Worm (Caenorhabditis elegans) whole organism, midembryonic: ENCODE results near the gene W05H7.1.
A peak's percentile ranks its signal among the peaks of the same experiment; 100 is the strongest.

ENCODE experiments used
- T22C8.4 ChIP-seq: fragments of 200-800 bp; sonication (Bioruptor generic); IDR thresholded peaks from 2 replicates; pipeline ENCODE4 v1.3.6; 2022; ENCODE audit warnings: missing genetic modification characterization, missing compliant biosample characterization
- cog-1 ChIP-seq: sonication (generic microtip); optimal IDR thresholded peaks from 2 replicates; lab custom pipeline; 2016; ENCODE audit warnings: missing genetic modification characterization, missing compliant biosample characterization
- flt-1 ChIP-seq: fragments of 200-800 bp; sonication (Bioruptor generic); IDR thresholded peaks from 2 replicates; pipeline ENCODE4 v1.3.6; 2022; ENCODE audit warnings: missing genetic modification characterization, missing compliant biosample characterization
- klf-2 ChIP-seq: fragments of 200-800 bp; sonication (Bioruptor generic); conservative IDR thresholded peaks from 2 replicates; pipeline ENCODE4 v1.3.6; 2022; ENCODE audit warnings: missing genetic modification reagents, missing genetic modification characterization, missing compliant biosample characterization
- med-1 ChIP-seq: sonication (generic microtip); optimal IDR thresholded peaks from 2 replicates; lab custom pipeline; 2017; ENCODE audit warnings: missing genetic modification characterization, mild to moderate bottlenecking, missing compliant biosample characterization, antibody characterized with exemption, missing genetic modification reagents; ENCODE audit not compliant: insufficient read depth
- ref-1 ChIP-seq: fragments of 200-800 bp; sonication (Bioruptor generic); conservative IDR thresholded peaks from 2 replicates; pipeline ENCODE4 v1.3.6; 2022; ENCODE audit warnings: missing genetic modification reagents, missing genetic modification characterization, missing compliant biosample characterization
- tab-1 ChIP-seq: fragments of 200-800 bp; sonication (Bioruptor generic); IDR thresholded peaks from 2 replicates; pipeline ENCODE4 v1.3.6; 2022; ENCODE audit warnings: missing genetic modification characterization, missing compliant biosample characterization
- ztf-23 ChIP-seq: fragments of 200-800 bp; sonication (Bioruptor generic); IDR thresholded peaks from 2 replicates; pipeline ENCODE4 v1.3.6; 2022; ENCODE audit warnings: missing genetic modification reagents, missing genetic modification characterization, missing compliant biosample characterization
- ztf-29 ChIP-seq: fragments of 200-800 bp; sonication (Bioruptor generic); IDR thresholded peaks from 2 replicates; pipeline ENCODE4 v1.3.6; 2022; ENCODE audit warnings: missing genetic modification reagents, missing genetic modification characterization, missing compliant biosample characterization

W05H7.1 gene

DNA sequence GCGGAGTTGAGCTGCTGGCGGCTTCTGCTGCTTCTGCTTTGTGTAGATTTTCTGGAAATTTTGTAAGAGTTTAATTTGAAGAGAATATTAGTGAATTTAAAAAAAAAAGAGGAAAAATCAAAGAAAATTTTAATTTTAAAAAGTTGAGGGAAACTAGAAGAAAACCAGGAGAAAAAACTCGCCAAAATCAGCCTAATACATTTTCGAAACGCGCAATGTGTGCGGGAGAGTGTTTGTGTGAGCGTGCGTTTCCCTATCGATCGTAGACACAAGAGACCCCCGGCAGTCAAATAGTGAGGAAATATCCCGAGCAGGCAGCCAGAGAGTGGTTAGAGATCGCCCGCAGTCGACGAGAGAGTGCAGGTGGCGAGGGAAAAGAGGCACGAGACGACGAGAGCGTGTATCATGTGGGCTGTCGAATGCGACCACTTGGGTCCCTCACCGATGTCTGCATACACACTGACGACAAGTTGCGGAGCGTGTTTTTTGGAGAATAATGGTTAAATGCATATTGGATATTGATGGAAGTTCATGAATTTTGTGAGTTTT lies 3.9 kb upstream of the W05H7.1 start, which contains the start of gene zfp-3:
Gene zfp-3, minus strand, starts transcription at position 51 of the 549 bp plus-strand sequence.
- TF ChIP-seq tab-1 (GFP tag; lab: Robert Waterston, UW): no peak
- peak; percentile 85 for TF ChIP-seq T22C8.4 (GFP tag; lab: Robert Waterston, UW)
- peak; percentile 86 for TF ChIP-seq cog-1 (tag; lab: Kevin White, UChicago)

DNA sequence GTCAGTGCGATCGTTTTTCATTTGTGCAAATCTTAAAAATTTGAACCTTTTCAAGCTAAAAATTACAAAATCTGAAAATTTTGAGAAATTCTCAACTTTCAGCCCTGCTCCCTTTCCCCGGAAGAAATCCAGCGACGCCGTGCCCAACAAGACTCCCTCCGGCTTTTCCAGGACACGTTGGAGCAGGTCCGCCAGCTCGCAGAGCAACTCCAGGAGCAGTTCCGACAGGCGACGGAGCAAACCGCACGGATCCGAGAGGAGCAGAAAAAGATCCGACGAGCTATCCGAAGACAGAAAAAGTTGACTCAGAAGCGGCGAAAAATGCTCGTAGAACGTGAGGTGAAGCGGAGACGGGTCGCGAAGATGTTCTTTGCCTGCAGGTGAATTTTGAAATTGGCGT lies 672 bp downstream of the W05H7.1 start:
- no peak for TF ChIP-seq ref-1 (GFP tag; lab: Robert Waterston, UW)
- 0 out of 2 replicates have a peak, but pooled peaks have one; percentile 23 for TF ChIP-seq tab-1 (GFP tag; lab: Robert Waterston, UW)

DNA sequence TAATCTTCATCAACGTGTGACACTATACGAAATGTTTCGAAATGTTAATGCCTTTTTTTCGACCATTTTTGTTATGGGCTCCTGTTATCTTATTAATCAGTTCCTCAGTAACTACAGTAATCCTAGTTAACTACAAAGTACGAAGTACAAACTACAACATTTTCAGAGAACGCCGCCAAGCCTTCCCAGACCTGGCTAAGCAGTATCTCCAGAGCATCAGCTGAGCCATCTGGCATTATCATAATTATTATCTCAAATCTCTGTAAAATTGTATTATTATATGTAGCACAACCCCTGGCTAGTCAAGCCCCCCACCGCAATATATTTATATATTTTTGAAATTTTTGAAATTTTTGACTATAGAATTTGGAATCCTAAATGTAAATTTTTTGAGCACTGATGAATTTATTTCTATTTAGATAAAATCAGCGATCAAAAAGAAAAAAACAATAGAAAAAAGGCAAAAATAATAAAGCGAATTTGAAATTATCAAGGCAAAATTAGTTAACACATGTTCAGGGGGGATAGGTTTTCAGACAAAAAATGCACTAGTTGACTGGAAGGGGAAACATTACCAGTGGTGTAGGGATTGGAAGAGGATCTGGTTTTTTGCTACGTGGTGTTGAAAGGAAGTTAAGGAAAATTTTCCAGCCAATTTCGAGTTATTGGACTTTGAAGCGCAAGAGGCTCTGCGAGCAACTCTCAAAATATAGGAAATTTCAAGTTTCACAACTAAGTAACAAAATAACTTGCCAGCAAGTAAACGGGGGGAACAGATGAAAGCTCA lies 1.4 kb downstream of the W05H7.1 start:
- TF ChIP-seq flt-1 (no peak), med-1 (GFP tag; lab: Kevin White, UChicago) (no peak), T22C8.4 (GFP tag; lab: Robert Waterston, UW) (no peak), tab-1 (GFP tag; lab: Robert Waterston, UW) (no peak), ztf-29 (GFP tag; lab: Robert Waterston, UW) (no peak), ref-1 (GFP tag; lab: Robert Waterston, UW) (no peak), cog-1 (tag; lab: Kevin White, UChicago) (no peak)

DNA sequence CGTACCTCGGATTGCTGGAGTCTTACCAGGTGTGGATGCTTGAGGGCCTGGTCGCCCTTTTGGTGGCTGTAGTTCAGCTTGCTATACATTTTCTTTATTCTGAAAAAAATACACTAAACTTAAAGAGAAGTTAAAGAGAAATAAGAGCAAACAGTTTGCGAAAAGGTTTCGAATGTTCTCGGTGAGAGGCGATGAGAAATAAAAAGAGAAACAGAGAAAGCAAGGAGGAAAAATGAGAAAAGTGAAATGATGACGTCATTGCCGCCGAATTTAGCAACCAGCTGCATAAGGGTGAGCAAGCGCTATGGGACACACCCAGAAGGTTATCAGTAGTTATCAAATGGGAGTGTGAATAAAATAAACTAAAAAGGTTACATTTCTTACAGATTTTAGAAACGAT lies 3.2 kb downstream of the W05H7.1 start, which contains the start of gene cebp-1:
Gene cebp-1, minus strand, starts transcription at position 99 of the 400 bp plus-strand sequence.
- TF ChIP-seq cog-1 (tag; lab: Kevin White, UChicago): no peak
- no peak for TF ChIP-seq ztf-29 (GFP tag; lab: Robert Waterston, UW)
- TF ChIP-seq tab-1 (GFP tag; lab: Robert Waterston, UW): no peak
- no peak for TF ChIP-seq med-1 (GFP tag; lab: Kevin White, UChicago)
- TF ChIP-seq ref-1 (GFP tag; lab: Robert Waterston, UW): no peak
- no peak for TF ChIP-seq klf-2
- TF ChIP-seq T22C8.4 (GFP tag; lab: Robert Waterston, UW): no peak
- no peak for TF ChIP-seq ztf-23 (GFP tag; lab: Robert Waterston, UW)
- TF ChIP-seq flt-1: no peak

ce11 chrX:1454385-1454784 lies 3.8 kb downstream of the W05H7.1 start:
- TF ChIP-seq cog-1 (tag; lab: Kevin White, UChicago) (peak; percentile 90), tab-1 (GFP tag; lab: Robert Waterston, UW) (no peak), flt-1 (peak; percentile 45), T22C8.4 (GFP tag; lab: Robert Waterston, UW) (0 out of 2 replicates have a peak, but pooled peaks have one; percentile 10), ztf-23 (GFP tag; lab: Robert Waterston, UW) (peak; percentile 64; the same call in 1 of the 2 replicates)

- TF ChIP-seq ref-1 (GFP tag; lab: Robert Waterston, UW) (no peak), cog-1 (tag; lab: Kevin White, UChicago) (no peak), ztf-29 (GFP tag; lab: Robert Waterston, UW) (no peak), T22C8.4 (GFP tag; lab: Robert Waterston, UW) (no peak), flt-1 (no peak), ztf-23 (GFP tag; lab: Robert Waterston, UW) (no peak), klf-2 (no peak), tab-1 (GFP tag; lab: Robert Waterston, UW) (no peak), med-1 (GFP tag; lab: Kevin White, UChicago) (no peak)
Measured at ce11 chrX:1456350-1457080, 5.9 kb downstream of the W05H7.1 start.

ce11 chrX:1458793-1459192 lies 8.2 kb downstream of the W05H7.1 start, which contains the start of gene D1005.2:
TSS of gene D1005.2 (plus strand) at chrX:1459022.
- TF ChIP-seq ztf-23 (GFP tag; lab: Robert Waterston, UW) (no peak), T22C8.4 (GFP tag; lab: Robert Waterston, UW) (no peak)

- TF ChIP-seq ref-1 (GFP tag; lab: Robert Waterston, UW) (no peak), T22C8.4 (GFP tag; lab: Robert Waterston, UW) (no peak), flt-1 (no peak), cog-1 (tag; lab: Kevin White, UChicago) (no peak), klf-2 (no peak), med-1 (GFP tag; lab: Kevin White, UChicago) (no peak), tab-1 (GFP tag; lab: Robert Waterston, UW) (no peak), ztf-23 (GFP tag; lab: Robert Waterston, UW) (no peak), ztf-29 (GFP tag; lab: Robert Waterston, UW) (no peak)
Measured at ce11 chrX:1459756-1460155, 9.2 kb downstream of the W05H7.1 start.

DNA sequence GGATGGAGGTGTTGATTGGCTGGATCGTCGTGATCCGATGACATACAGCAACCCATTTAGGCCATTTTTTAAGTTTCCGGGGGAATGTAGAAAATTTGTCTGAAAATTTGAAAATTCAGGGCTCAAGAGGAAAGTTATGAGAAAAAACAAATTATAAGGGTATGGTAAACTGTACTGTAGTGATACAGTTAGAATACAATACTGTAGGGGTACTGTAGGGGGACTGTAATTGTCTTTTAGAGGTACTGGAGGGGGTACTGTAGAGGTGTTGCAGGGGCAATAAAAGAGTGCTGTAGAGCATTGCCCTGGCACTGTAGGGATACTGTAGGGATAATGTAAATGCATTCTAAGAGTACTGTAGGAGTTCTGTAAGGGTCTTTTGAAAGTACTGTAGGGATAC lies 14.1 kb downstream of the W05H7.1 start, which contains the start of gene D1005.6:
Gene D1005.6, minus strand, starts transcription at position 101 of the 400 bp plus-strand sequence.
- TF ChIP-seq ztf-29 (GFP tag; lab: Robert Waterston, UW) (no peak), tab-1 (GFP tag; lab: Robert Waterston, UW) (no peak), med-1 (GFP tag; lab: Kevin White, UChicago) (no peak), ztf-23 (GFP tag; lab: Robert Waterston, UW) (no peak), flt-1 (no peak), cog-1 (tag; lab: Kevin White, UChicago) (no peak), ref-1 (GFP tag; lab: Robert Waterston, UW) (no peak), T22C8.4 (GFP tag; lab: Robert Waterston, UW) (no peak), klf-2 (no peak)
